Worm (Caenorhabditis elegans) whole organism, L4/young adult: ENCODE measurements around the gene C13G3.12.

Source experiments
- W03F9.2 ChIP-seq: fragments of 150-350 bp; optimal IDR thresholded peaks from 2 replicates; lab custom pipeline; 2014; ENCODE audit warnings: missing biosample characterization, missing genetic modification characterization
- dao-5 ChIP-seq: sonication (generic microtip); optimal IDR thresholded peaks from 2 replicates; lab custom pipeline; 2016; ENCODE audit warnings: missing genotype, missing genetic modification characterization, moderate library complexity, missing compliant biosample characterization
- him-1 ChIP-seq: sonication (generic microtip); optimal IDR thresholded peaks from 2 replicates; lab custom pipeline; 2016; ENCODE audit warnings: missing genotype, missing genetic modification reagents, missing genetic modification characterization, missing compliant biosample characterization

DNA sequence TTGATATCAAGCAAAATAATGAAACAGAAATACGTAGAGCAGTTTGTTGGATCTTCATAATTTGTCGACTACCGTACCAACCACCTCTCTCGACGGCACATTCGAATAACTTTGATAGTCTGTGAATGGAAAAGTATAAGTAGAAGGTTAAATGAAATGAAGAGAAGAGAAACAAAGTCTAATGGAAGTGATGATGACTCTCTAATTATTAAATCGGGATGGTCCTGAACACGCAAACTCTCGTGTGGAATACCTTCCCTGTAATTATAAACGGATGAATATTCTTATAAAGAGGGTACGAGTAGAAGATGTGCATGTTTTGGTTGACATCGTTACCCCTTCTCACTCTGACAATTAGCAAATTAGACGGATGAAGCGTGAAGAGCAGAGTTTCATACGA lies at the start of gene C13G3.12, which contains the start of gene hot-6:
- no peak for TF ChIP-seq W03F9.2 (tag; lab: Kevin White, UChicago)
- no peak for TF ChIP-seq dao-5 (tag; lab: Kevin White, UChicago)
- no peak for TF ChIP-seq him-1 (tag; lab: Kevin White, UChicago)
